Worm (Caenorhabditis elegans) whole organism, L4 larva: Measurements from ENCODE around the gene elpc-2.

Experiments used
- F44E2.7 ChIP-seq: fragments of 200-800 bp; sonication (Bioruptor generic); IDR thresholded peaks from 2 replicates; pipeline ENCODE4 v2.1.2; 2022; ENCODE audit warnings: missing genetic modification characterization, missing compliant biosample characterization
- F49E8.2 ChIP-seq: sonication (generic microtip); optimal IDR thresholded peaks from 2 replicates; lab custom pipeline; 2016; ENCODE audit warnings: missing compliant biosample characterization, mild to moderate bottlenecking, missing genetic modification characterization, borderline replicate concordance
- R02D3.7 ChIP-seq: fragments of 150-350 bp; sonication (generic microtip); optimal IDR thresholded peaks from 3 replicates; lab custom pipeline; 2014; ENCODE audit warnings: missing biosample characterization, missing genetic modification characterization
- Y105C5A.15 ChIP-seq: fragments of 200-800 bp; sonication (Bioruptor generic); IDR thresholded peaks from 2 replicates; pipeline ENCODE4 v1.3.6; 2022; ENCODE audit warnings: missing genetic modification characterization, missing compliant biosample characterization
- Y5F2A.4 ChIP-seq: fragments of 200-800 bp; sonication (Bioruptor generic); optimal IDR thresholded peaks from 2 replicates; lab custom pipeline; 2018; ENCODE audit warnings: mild to moderate bottlenecking, missing genetic modification characterization, missing compliant biosample characterization
- ZK546.5 ChIP-seq, 2 experiments: sonication (generic microtip); optimal IDR thresholded peaks; 2 replicates each; lab custom pipeline; 2017; ENCODE audit warnings: missing biosample characterization in 2 of 2, missing genetic modification characterization in 2 of 2
- aha-1 ChIP-seq: fragments of 150-350 bp; peaks from one replicate; lab custom pipeline; 2014; ENCODE audit warnings: missing biosample characterization, missing genetic modification characterization
- ama-1 ChIP-seq: fragments of 150-350 bp; optimal IDR thresholded peaks from 2 replicates; lab custom pipeline; 2014; ENCODE audit warnings: inconsistent platforms, mixed read lengths
- arid-1 ChIP-seq: fragments of 200-800 bp; sonication (Bioruptor generic); conservative IDR thresholded peaks from 2 replicates; pipeline ENCODE4 v1.3.6; 2022; ENCODE audit warnings: missing genetic modification reagents, missing genetic modification characterization, missing compliant biosample characterization
- ceh-32 ChIP-seq: sonication (generic microtip); optimal IDR thresholded peaks from 2 replicates; lab custom pipeline; 2016; ENCODE audit warnings: mild to moderate bottlenecking, missing genetic modification characterization, missing compliant biosample characterization; ENCODE audit not compliant: poor library complexity
- ceh-62 ChIP-seq: sonication (generic microtip); optimal IDR thresholded peaks from 2 replicates; lab custom pipeline; 2017; ENCODE audit warnings: missing biosample characterization, missing genetic modification characterization
- daf-16 ChIP-seq, 3 experiments: sonication (generic microtip); optimal IDR thresholded peaks; 2 replicates each; lab custom pipeline; 2016 to 2017; ENCODE audit warnings: missing genetic modification characterization in 3 of 3, missing genetic modification reagents in 3 of 3, mild to moderate bottlenecking in 2 of 3, missing compliant biosample characterization in 2 of 3, missing biosample characterization in 1 of 3, moderate library complexity in 1 of 3
- dmd-9 ChIP-seq: fragments of 200-800 bp; sonication (Bioruptor generic); IDR thresholded peaks from 2 replicates; pipeline ENCODE4 v1.3.6; 2022; ENCODE audit warnings: missing genetic modification reagents, missing genetic modification characterization, missing compliant biosample characterization
- hlh-11 ChIP-seq: fragments of 200-800 bp; sonication (Bioruptor generic); optimal IDR thresholded peaks from 2 replicates; lab custom pipeline; 2018; ENCODE audit warnings: mild to moderate bottlenecking, missing genetic modification characterization, missing compliant biosample characterization
- hmg-1.1 ChIP-seq: fragments of 200-800 bp; sonication (Bioruptor generic); IDR thresholded peaks from 2 replicates; pipeline ENCODE4 v1.3.6; 2022; ENCODE audit warnings: missing genetic modification reagents, missing genetic modification characterization, missing compliant biosample characterization
- lin-1 ChIP-seq: fragments of 200-800 bp; sonication (Bioruptor generic); IDR thresholded peaks from 2 replicates; pipeline ENCODE4 v1.3.6; 2022; ENCODE audit warnings: missing genetic modification reagents, missing genetic modification characterization, missing compliant biosample characterization
- lir-3 ChIP-seq: sonication (generic microtip); optimal IDR thresholded peaks from 2 replicates; lab custom pipeline; 2016; ENCODE audit warnings: mild to moderate bottlenecking, missing genetic modification characterization, missing compliant biosample characterization
- madf-5 ChIP-seq, 2 experiments: fragments of 200-800 bp; sonication (Bioruptor generic); IDR thresholded peaks; 2 replicates each; pipeline ENCODE4 v1.3.6; 2022; ENCODE audit warnings: missing compliant biosample characterization in 2 of 2, missing genetic modification characterization in 2 of 2
- mxl-2 ChIP-seq: fragments of 200-800 bp; sonication (Bioruptor generic); conservative IDR thresholded peaks from 2 replicates; pipeline ENCODE4 v1.3.6; 2022; ENCODE audit warnings: missing genetic modification reagents, missing genetic modification characterization, missing compliant biosample characterization
- nhr-102 ChIP-seq: sonication (generic microtip); optimal IDR thresholded peaks from 2 replicates; lab custom pipeline; 2016; ENCODE audit warnings: mild to moderate bottlenecking, missing genetic modification characterization, moderate library complexity, missing compliant biosample characterization
- nhr-28 ChIP-seq: fragments of 150-350 bp; optimal IDR thresholded peaks from 2 replicates; lab custom pipeline; 2014; ENCODE audit warnings: missing biosample characterization, missing genetic modification characterization
- pha-4 ChIP-seq, 2 experiments: fragments of 150-350 bp in 1 of 2; fragments of 200-800 bp in 1 of 2; sonication (Bioruptor generic) in 1 of 2; IDR thresholded peaks in 1 of 2; optimal IDR thresholded peaks in 1 of 2; 2 replicates each; pipeline versions ENCODE4 v1.3.6 to Lab custom; 2014 to 2022; ENCODE audit warnings: missing genetic modification characterization in 2 of 2, missing genetic modification reagents in 2 of 2, missing biosample characterization in 1 of 2, missing compliant biosample characterization in 1 of 2
- pqm-1 ChIP-seq: sonication (generic microtip); optimal IDR thresholded peaks from 2 replicates; lab custom pipeline; 2017; ENCODE audit warnings: missing biosample characterization, missing genetic modification characterization
- sdz-12 ChIP-seq: fragments of 200-800 bp; sonication (Bioruptor generic); optimal IDR thresholded peaks from 2 replicates; lab custom pipeline; 2018; ENCODE audit warnings: mild to moderate bottlenecking, missing genetic modification characterization, missing compliant biosample characterization
- set-16 ChIP-seq: fragments of 200-800 bp; sonication (Bioruptor generic); IDR thresholded peaks from 2 replicates; pipeline ENCODE4 v1.3.6; 2022; ENCODE audit warnings: missing genetic modification reagents, missing genetic modification characterization, missing compliant biosample characterization
- skn-1 ChIP-seq: fragments of 150-350 bp; optimal IDR thresholded peaks from 2 replicates; lab custom pipeline; 2014; ENCODE audit warnings: missing biosample characterization, missing genetic modification characterization
- snpc-1.2 ChIP-seq: fragments of 200-800 bp; sonication (Bioruptor generic); IDR thresholded peaks from 2 replicates; pipeline ENCODE4 v1.3.6; 2022; ENCODE audit warnings: missing genetic modification reagents, missing genetic modification characterization, missing compliant biosample characterization
- snpc-4 ChIP-seq: fragments of 150-350 bp; optimal IDR thresholded peaks from 2 replicates; lab custom pipeline; 2014; ENCODE audit warnings: missing biosample characterization, missing genetic modification characterization
- unc-39 ChIP-seq: sonication (generic microtip); optimal IDR thresholded peaks from 2 replicates; lab custom pipeline; 2017; ENCODE audit warnings: missing biosample characterization, missing genetic modification characterization
- zfp-3 ChIP-seq: fragments of 200-800 bp; sonication (Bioruptor generic); conservative IDR thresholded peaks from 2 replicates; pipeline ENCODE4 v1.3.6; 2022; ENCODE audit warnings: missing genetic modification reagents, missing genetic modification characterization, missing compliant biosample characterization
- ztf-11 ChIP-seq: fragments of 150-350 bp; optimal IDR thresholded peaks from 2 replicates; lab custom pipeline; 2014; ENCODE audit warnings: missing biosample characterization, missing genetic modification characterization
- ztf-7 ChIP-seq: fragments of 150-350 bp; optimal IDR thresholded peaks from 2 replicates; lab custom pipeline; 2014; ENCODE audit warnings: missing biosample characterization, missing genetic modification characterization

Gene elpc-2

ce11 chrIII:12639214-12639613, 34.3 kb upstream of the elpc-2 start:
- TF ChIP-seq ztf-11 (tag; lab: Kevin White, UChicago) = no peak
- no peak for TF ChIP-seq Y105C5A.15 (GFP tag; lab: Robert Waterston, UW)
- no peak for TF ChIP-seq nhr-102 (tag; lab: Kevin White, UChicago)
- no peak for TF ChIP-seq pqm-1 (tag; lab: Kevin White, UChicago)
- TF ChIP-seq skn-1 = no peak
- TF ChIP-seq ZK546.5 (tag; optimal IDR thresholded peaks at IDR 0.05; lab: Kevin White, UChicago) = no peak
- TF ChIP-seq F44E2.7 = no peak
- no peak for TF ChIP-seq set-16 (GFP tag; lab: Robert Waterston, UW)
- TF ChIP-seq hmg-1.1 = no peak
- TF ChIP-seq snpc-4 = no peak
- TF ChIP-seq zfp-3 (GFP tag; lab: Robert Waterston, UW) = no peak
- TF ChIP-seq R02D3.7 (tag; lab: Kevin White, UChicago) = no peak
- TF ChIP-seq, all 104 proteins: peak for 0

- TF ChIP-seq lir-3 (tag; lab: Kevin White, UChicago) (no peak), ceh-32 (tag; lab: Kevin White, UChicago) (no peak), F49E8.2 (no peak), arid-1 (GFP tag; lab: Robert Waterston, UW) (no peak)
Measured at ce11 chrIII:12640386-12641024, 33.0 kb upstream of the elpc-2 start.

DNA sequence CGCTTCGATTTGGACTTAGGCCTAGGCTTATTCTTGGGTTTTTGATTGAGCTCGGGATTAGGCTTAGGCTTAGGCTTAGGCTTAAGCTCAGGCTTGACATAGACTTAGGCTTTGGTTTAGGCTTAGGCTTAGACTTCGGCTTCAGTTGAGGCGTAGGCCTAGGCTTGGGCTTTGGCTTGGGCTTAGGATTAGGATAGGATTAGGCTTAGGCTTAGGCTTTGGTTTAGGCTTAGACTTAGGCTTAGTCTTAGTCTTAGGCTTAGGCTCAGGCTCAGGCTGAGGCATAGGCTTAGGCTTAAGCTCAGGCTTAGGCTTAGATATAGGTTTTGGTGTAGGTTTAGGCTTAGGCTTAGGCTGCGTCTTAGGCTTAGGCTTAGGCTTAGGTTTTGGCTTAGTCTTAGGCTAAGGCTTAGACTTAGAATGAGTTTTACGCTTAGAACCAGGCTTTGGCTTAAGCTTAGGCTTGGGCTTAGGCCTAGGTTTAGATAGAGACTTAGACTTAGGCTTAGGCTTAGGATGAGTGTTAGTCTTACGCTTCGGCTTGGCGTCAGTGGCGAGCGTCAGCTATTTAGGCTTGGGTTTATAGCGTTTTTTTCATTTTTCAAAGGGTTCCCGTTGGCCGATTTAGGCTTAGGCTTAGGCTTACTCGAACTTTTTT, 30.8 kb upstream of the elpc-2 start:
- TF ChIP-seq ceh-62 (tag; lab: Kevin White, UChicago) (no peak), aha-1 (tag; lab: Kevin White, UChicago) (peak; percentile 71)

DNA sequence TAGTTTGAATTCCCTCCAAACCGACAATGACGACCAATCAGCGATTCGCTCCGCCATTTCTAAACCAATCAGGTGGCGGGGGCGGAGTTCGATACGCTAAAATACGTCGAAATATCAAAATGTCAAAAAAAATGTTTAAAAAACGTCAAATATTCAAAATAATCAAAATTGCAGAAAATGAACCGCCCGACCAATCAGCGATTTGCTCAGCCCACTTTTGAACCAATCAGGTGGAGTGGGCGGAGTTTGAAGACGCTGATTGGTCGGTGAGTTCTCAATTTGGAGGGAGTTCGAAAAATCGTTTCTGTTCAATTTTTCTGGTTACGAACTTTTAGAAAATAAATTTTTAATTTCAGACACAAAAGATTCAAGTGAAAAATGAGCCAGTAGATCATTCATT, 28.8 kb upstream of the elpc-2 start:
- no peak for TF ChIP-seq hlh-11
- TF ChIP-seq lin-1 = no peak
- peak; percentile 32 for TF ChIP-seq aha-1 (tag; lab: Kevin White, UChicago)
- no peak for TF ChIP-seq snpc-1.2 (GFP tag; lab: Robert Waterston, UW)

ce11 chrIII:12651946-12652345, 21.5 kb upstream of the elpc-2 start:
- TF ChIP-seq sdz-12 (GFP tag; lab: Kevin White, UChicago) (no peak), ztf-7 (tag; lab: Kevin White, UChicago) (no peak), daf-16 (GFP tag; optimal IDR thresholded peaks at IDR 0.05; lab: Kevin White, UChicago) (no peak), daf-16 (tag; optimal IDR thresholded peaks at IDR 0.05; lab: Kevin White, UChicago) (no peak), mxl-2 (GFP tag; lab: Robert Waterston, UW) (no peak), pha-4 (GFP tag; IDR thresholded peaks at IDR 0.05; lab: Robert Waterston, UW) (no peak), pha-4 (tag; optimal IDR thresholded peaks at IDR 0.05; lab: Kevin White, UChicago) (no peak), ama-1 (lab: Kevin White, UChicago) (no peak), snpc-4 (no peak), unc-39 (tag; lab: Kevin White, UChicago) (no peak), nhr-28 (no peak)

DNA sequence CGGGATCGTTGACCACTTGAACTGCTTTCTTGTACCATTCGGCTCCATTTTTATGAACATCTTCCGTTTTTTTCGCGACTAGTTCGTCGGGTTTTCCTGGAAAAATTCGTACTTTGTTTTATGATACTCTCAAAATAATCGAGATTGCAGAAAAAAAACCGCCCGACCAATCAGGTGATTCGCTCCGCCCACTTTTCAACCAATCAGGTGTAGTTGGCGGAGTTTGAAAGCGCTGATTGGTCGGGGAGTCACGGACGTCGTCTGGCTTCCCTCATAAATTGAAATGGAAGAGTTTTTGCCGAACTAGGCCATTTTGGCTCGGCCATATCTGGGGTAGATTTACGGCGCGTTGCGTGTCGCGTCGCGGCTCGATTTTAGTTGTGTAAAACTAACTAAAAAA, 20.9 kb upstream of the elpc-2 start:
- TF ChIP-seq aha-1 (tag; lab: Kevin White, UChicago) (peak; percentile 60), madf-5 (GFP tag; IDR thresholded peaks at IDR 0.05; lab: Robert Waterston, UW) (0 out of 4 replicates have a peak, but pooled peaks of 1 of the 2 experiments have one; percentile 22), Y5F2A.4 (GFP tag; lab: Kevin White, UChicago) (no peak), dmd-9 (GFP tag; lab: Robert Waterston, UW) (0 out of 2 replicates have a peak, but pooled peaks have one; percentile 43)
- TF ChIP-seq, all 104 proteins: peak for 3
